Worm (Caenorhabditis elegans) whole organism, early embryonic: ENCODE results near the gene fog-2.

Experiments used
- aly-1 ChIP-seq: sonication (generic microtip); optimal IDR thresholded peaks from 2 replicates; lab custom pipeline; 2016; ENCODE audit warnings: missing genetic modification characterization, missing compliant biosample characterization
- ama-1 ChIP-seq: fragments of 150-350 bp; optimal IDR thresholded peaks from 2 replicates; lab custom pipeline; 2014
- ceh-13 ChIP-seq: fragments of 200-800 bp; sonication (Bioruptor generic); optimal IDR thresholded peaks from 2 replicates; lab custom pipeline; 2018; ENCODE audit warnings: mild to moderate bottlenecking, missing genetic modification characterization, missing compliant biosample characterization
- ceh-36 ChIP-seq: sonication (generic microtip); optimal IDR thresholded peaks from 2 replicates; lab custom pipeline; 2016; ENCODE audit warnings: missing genetic modification characterization, inconsistent platforms, missing compliant biosample characterization
- ets-7 ChIP-seq: sonication (generic microtip); optimal IDR thresholded peaks from 2 replicates; lab custom pipeline; 2016; ENCODE audit warnings: missing genotype, missing genetic modification characterization, missing compliant biosample characterization
- flt-1 ChIP-seq: fragments of 200-800 bp; sonication (Bioruptor generic); IDR thresholded peaks from 2 replicates; pipeline ENCODE4 v1.3.6; 2022; ENCODE audit warnings: missing genetic modification characterization, missing compliant biosample characterization
- hmbx-1 ChIP-seq: sonication (generic microtip); optimal IDR thresholded peaks from 2 replicates; lab custom pipeline; 2016; ENCODE audit warnings: mild to moderate bottlenecking, missing genetic modification characterization, missing compliant biosample characterization
- pes-1 ChIP-seq: fragments of 200-800 bp; sonication (Bioruptor generic); IDR thresholded peaks from 2 replicates; pipeline ENCODE4 v1.3.6; 2022; ENCODE audit warnings: missing genetic modification reagents, missing genetic modification characterization, missing compliant biosample characterization
- sea-1 ChIP-seq: fragments of 200-800 bp; sonication (Bioruptor generic); conservative IDR thresholded peaks from 2 replicates; pipeline ENCODE4 v1.3.6; 2022; ENCODE audit warnings: missing genetic modification characterization, missing compliant biosample characterization
- tbx-37 ChIP-seq: fragments of 200-800 bp; sonication (Bioruptor generic); conservative IDR thresholded peaks from 2 replicates; pipeline ENCODE4 v1.3.6; 2022; ENCODE audit warnings: missing genetic modification reagents, missing genetic modification characterization, missing compliant biosample characterization

DNA sequence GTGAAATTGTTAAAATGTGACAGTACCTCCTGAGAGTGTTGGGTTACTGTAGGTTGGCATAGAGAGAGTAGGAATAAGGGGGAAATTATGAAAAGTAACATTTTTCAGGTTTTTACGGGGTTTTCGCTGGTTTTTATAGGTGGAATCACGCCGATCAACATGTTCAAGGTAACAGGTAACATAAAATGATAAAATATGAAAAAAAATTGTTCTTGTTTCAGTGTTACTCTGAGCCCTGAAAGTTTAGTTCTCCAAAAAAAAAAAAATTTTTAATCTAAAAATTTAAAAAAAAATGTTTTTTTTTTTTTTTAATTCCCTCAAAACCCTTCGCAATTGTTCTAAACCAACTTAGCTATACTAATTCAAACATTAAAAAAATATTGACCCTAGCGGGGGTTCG is 34.7 kb downstream of the fog-2 start, which contains the start of gene Y113G7B.15:
- TF ChIP-seq hmbx-1 (tag; lab: Kevin White, UChicago) (no peak), tbx-37 (GFP tag; lab: Robert Waterston, UW) (no peak), ama-1 (lab: Kevin White, UChicago) (no peak), ceh-36 (tag; lab: Kevin White, UChicago) (no peak), pes-1 (GFP tag; lab: Robert Waterston, UW) (no peak), flt-1 (GFP tag; lab: Robert Waterston, UW) (no peak), ceh-13 (no peak), aly-1 (tag; lab: Kevin White, UChicago) (no peak), sea-1 (GFP tag; lab: Robert Waterston, UW) (no peak), ets-7 (no peak)
